Worm (Caenorhabditis elegans): ENCODE results near the gene tbx-33.

Gene tbx-33

ce11 chrIII:11624838-11625292, 11.8 kb downstream of the tbx-33 start, which contains the start of gene gly-8:
gly-8 (plus strand) TSS chrIII:11625242.
- TF ChIP-seq drap-1 (GFP tag; optimal IDR thresholded peaks at IDR 0.05) (no peak), ces-1 (GFP tag; optimal IDR thresholded peaks at IDR 0.05) (peak; percentile 13), nhr-12 (tag; optimal IDR thresholded peaks at IDR 0.05) (no peak)

- peak; percentile 11 for TF ChIP-seq zip-8 (tag; optimal IDR thresholded peaks at IDR 0.05)
- no peak for TF ChIP-seq ces-1 (GFP tag; optimal IDR thresholded peaks at IDR 0.05)
Observed at ce11 chrIII:11616446-11616845, 20.2 kb downstream of the tbx-33 start, which contains the start of gene ceh-91. ceh-91 (plus strand) TSS chrIII:11616746.

- TF ChIP-seq ztf-11 (tag; optimal IDR thresholded peaks at IDR 0.05) (no peak), ces-1 (GFP tag; optimal IDR thresholded peaks at IDR 0.05) (no peak), lin-32 (GFP tag; optimal IDR thresholded peaks at IDR 0.05) (no peak), lin-13 (tag; optimal IDR thresholded peaks at IDR 0.05) (no peak), cnd-1 (tag; optimal IDR thresholded peaks at IDR 0.05) (no peak), nhr-2 (tag; optimal IDR thresholded peaks at IDR 0.05) (no peak), M03D4.4 (tag; optimal IDR thresholded peaks at IDR 0.05) (no peak), zip-8 (tag; optimal IDR thresholded peaks at IDR 0.05) (no peak), lsy-2 (tag; optimal IDR thresholded peaks at IDR 0.05) (no peak), ceh-83 (GFP tag; optimal IDR thresholded peaks at IDR 0.05) (no peak), mls-2 (tag; optimal IDR thresholded peaks at IDR 0.05) (no peak), nhr-76 (tag; optimal IDR thresholded peaks at IDR 0.05) (no peak), blmp-1 (tag; optimal IDR thresholded peaks at IDR 0.05) (no peak), unc-39 (tag; optimal IDR thresholded peaks at IDR 0.05) (no peak), elt-3 (tag; optimal IDR thresholded peaks at IDR 0.05) (no peak), nhr-237 (tag; optimal IDR thresholded peaks at IDR 0.05) (no peak), mab-5 (tag; optimal IDR thresholded peaks at IDR 0.05) (no peak), ham-2 (GFP tag; optimal IDR thresholded peaks at IDR 0.05) (no peak), snpc-4 (tag; optimal IDR thresholded peaks at IDR 0.05) (no peak), pha-4 (tag; optimal IDR thresholded peaks at IDR 0.05) (no peak)
Observed at ce11 chrIII:11615802-11616201, 20.8 kb downstream of the tbx-33 start.

- TF ChIP-seq ceh-39 (tag; optimal IDR thresholded peaks at IDR 0.05) (peak; percentile 55), nhr-237 (tag; optimal IDR thresholded peaks at IDR 0.05) (no peak)
Observed at ce11 chrIII:11614874-11615273, 21.8 kb downstream of the tbx-33 start.

- TF ChIP-seq lsy-2 (tag; optimal IDR thresholded peaks at IDR 0.05) (no peak), flh-1 (GFP tag; optimal IDR thresholded peaks at IDR 0.05) (no peak), unc-39 (tag; optimal IDR thresholded peaks at IDR 0.05) (no peak), ham-2 (GFP tag; optimal IDR thresholded peaks at IDR 0.05) (no peak), elt-1 (tag; optimal IDR thresholded peaks at IDR 0.05; ENCODE audit: borderline replicate concordance, insufficient read depth) (no peak), drap-1 (GFP tag; optimal IDR thresholded peaks at IDR 0.05) (no peak), nhr-12 (tag; optimal IDR thresholded peaks at IDR 0.05) (no peak)
Observed at ce11 chrIII:11612371-11612770, 24.3 kb downstream of the tbx-33 start, which contains the start of the genes Y66A7A.9 and Y66A7A.4. Y66A7A.9 (minus strand) TSS chrIII:11612471. Y66A7A.4 (plus strand) TSS chrIII:11612607.

- TF ChIP-seq nhr-12 (tag; optimal IDR thresholded peaks at IDR 0.05): no peak
- TF ChIP-seq ces-1 (GFP tag; optimal IDR thresholded peaks at IDR 0.05): no peak
- TF ChIP-seq unc-62 (GFP tag; optimal IDR thresholded peaks at IDR 0.05): no peak
- no peak for TF ChIP-seq lin-13 (tag; optimal IDR thresholded peaks at IDR 0.05)
- TF ChIP-seq nhr-76 (tag; optimal IDR thresholded peaks at IDR 0.05): no peak
- TF ChIP-seq lin-32 (GFP tag; optimal IDR thresholded peaks at IDR 0.05): no peak
- no peak for TF ChIP-seq drap-1 (GFP tag; optimal IDR thresholded peaks at IDR 0.05)
- no peak for TF ChIP-seq ztf-11 (tag; optimal IDR thresholded peaks at IDR 0.05)
- no peak for TF ChIP-seq hlh-1 (tag; optimal IDR thresholded peaks at IDR 0.05)
- no peak for TF ChIP-seq ceh-43 (GFP tag; optimal IDR thresholded peaks at IDR 0.05)
- TF ChIP-seq sptf-1 (tag; optimal IDR thresholded peaks at IDR 0.05): no peak
- TF ChIP-seq blmp-1 (tag; optimal IDR thresholded peaks at IDR 0.05): no peak
- TF ChIP-seq flh-1 (GFP tag; optimal IDR thresholded peaks at IDR 0.05): no peak
- TF ChIP-seq snpc-4 (tag; optimal IDR thresholded peaks at IDR 0.05): no peak
Observed at ce11 chrIII:11611618-11612247, 24.9 kb downstream of the tbx-33 start.

All from whole organism, mixed stage, embryonic.